Worm (Caenorhabditis elegans) whole organism, mixed stage, embryonic: ENCODE measurements around the gene Y57A10A.2.

Experiments used
- M03D4.4 ChIP-seq: sonication (generic microtip); optimal IDR thresholded peaks from 2 replicates; lab custom pipeline; 2017; ENCODE audit warnings: mild to moderate bottlenecking, missing genetic modification characterization, missing compliant biosample characterization
- bed-3 ChIP-seq: fragments of 200-800 bp; sonication (Bioruptor generic); optimal IDR thresholded peaks from 3 replicates; lab custom pipeline; 2018; ENCODE audit warnings: mild to moderate bottlenecking, missing genetic modification characterization, moderate library complexity, missing compliant biosample characterization
- ceh-39 ChIP-seq: fragments of 150-350 bp; optimal IDR thresholded peaks from 2 replicates; lab custom pipeline; 2014; ENCODE audit warnings: missing biosample characterization, missing genetic modification characterization
- ceh-43 ChIP-seq: fragments of 200-800 bp; sonication (Bioruptor generic); optimal IDR thresholded peaks from 2 replicates; lab custom pipeline; 2018; ENCODE audit warnings: mild to moderate bottlenecking, missing genetic modification characterization, moderate library complexity, missing compliant biosample characterization
- ceh-83 ChIP-seq: fragments of 200-800 bp; sonication (Bioruptor generic); optimal IDR thresholded peaks from 2 replicates; lab custom pipeline; 2018; ENCODE audit warnings: mild to moderate bottlenecking, missing genetic modification characterization, missing compliant biosample characterization
- cnd-1 ChIP-seq: fragments of 200-800 bp; sonication (Bioruptor generic); optimal IDR thresholded peaks from 2 replicates; lab custom pipeline; 2018; ENCODE audit warnings: mild to moderate bottlenecking, missing genetic modification characterization, missing compliant biosample characterization
- drap-1 ChIP-seq: fragments of 200-800 bp; sonication (Bioruptor generic); optimal IDR thresholded peaks from 3 replicates; lab custom pipeline; 2018; ENCODE audit warnings: mild to moderate bottlenecking, missing genetic modification characterization, missing compliant biosample characterization
- elt-1 ChIP-seq: sonication (generic microtip); optimal IDR thresholded peaks from 2 replicates; lab custom pipeline; 2017; ENCODE audit warnings: missing genetic modification characterization, mild to moderate bottlenecking, missing compliant biosample characterization, antibody characterized with exemption, moderate library complexity, borderline replicate concordance; ENCODE audit not compliant: insufficient read depth
- flh-1 ChIP-seq: fragments of 200-800 bp; sonication (Bioruptor generic); optimal IDR thresholded peaks from 2 replicates; lab custom pipeline; 2018; ENCODE audit warnings: mild to moderate bottlenecking, missing genetic modification characterization, moderate library complexity, missing compliant biosample characterization
- ham-2 ChIP-seq: fragments of 200-800 bp; sonication (Bioruptor generic); optimal IDR thresholded peaks from 2 replicates; lab custom pipeline; 2018; ENCODE audit warnings: mild to moderate bottlenecking, missing genetic modification characterization, missing compliant biosample characterization
- hlh-1 ChIP-seq: fragments of 150-350 bp; optimal IDR thresholded peaks from 2 replicates; lab custom pipeline; 2014; ENCODE audit warnings: missing biosample characterization, missing genetic modification reagents, missing genetic modification characterization
- lin-13 ChIP-seq: fragments of 150-350 bp; optimal IDR thresholded peaks from 2 replicates; lab custom pipeline; 2014; ENCODE audit warnings: missing biosample characterization, missing genetic modification characterization
- lin-32 ChIP-seq: fragments of 200-800 bp; sonication (Bioruptor generic); optimal IDR thresholded peaks from 2 replicates; lab custom pipeline; 2018; ENCODE audit warnings: mild to moderate bottlenecking, missing genetic modification characterization, missing compliant biosample characterization
- lsy-2 ChIP-seq: fragments of 150-350 bp; optimal IDR thresholded peaks from 2 replicates; lab custom pipeline; 2014; ENCODE audit warnings: missing biosample characterization, missing genetic modification characterization
- mep-1 ChIP-seq: fragments of 150-350 bp; optimal IDR thresholded peaks from 2 replicates; lab custom pipeline; 2017; ENCODE audit warnings: missing biosample characterization, missing genetic modification reagents, missing genetic modification characterization, inconsistent platforms
- mls-2 ChIP-seq: sonication (generic microtip); optimal IDR thresholded peaks from 2 replicates; lab custom pipeline; 2016; ENCODE audit warnings: mild to moderate bottlenecking, missing genetic modification characterization, moderate library complexity, missing compliant biosample characterization
- nhr-12 ChIP-seq: fragments of 150-350 bp; optimal IDR thresholded peaks from 2 replicates; lab custom pipeline; 2014; ENCODE audit warnings: missing biosample characterization, missing genetic modification characterization
- nhr-2 ChIP-seq: fragments of 150-350 bp; optimal IDR thresholded peaks from 2 replicates; lab custom pipeline; 2014; ENCODE audit warnings: missing biosample characterization, missing genetic modification characterization
- nhr-237 ChIP-seq: fragments of 150-350 bp; optimal IDR thresholded peaks from 2 replicates; lab custom pipeline; 2014; ENCODE audit warnings: missing biosample characterization, missing genetic modification characterization
- nhr-28 ChIP-seq: fragments of 150-350 bp; optimal IDR thresholded peaks from 2 replicates; lab custom pipeline; 2014; ENCODE audit warnings: missing biosample characterization, missing genetic modification characterization
- nhr-76 ChIP-seq: sonication (generic microtip); optimal IDR thresholded peaks from 2 replicates; lab custom pipeline; 2017; ENCODE audit warnings: missing biosample characterization, missing genetic modification characterization
- pha-4 ChIP-seq: fragments of 150-350 bp; optimal IDR thresholded peaks from 2 replicates; lab custom pipeline; 2018; ENCODE audit warnings: missing biosample characterization, missing genetic modification reagents, missing genetic modification characterization
- sem-2 ChIP-seq: fragments of 200-800 bp; sonication (Bioruptor generic); optimal IDR thresholded peaks from 2 replicates; lab custom pipeline; 2018; ENCODE audit warnings: mild to moderate bottlenecking, missing genetic modification characterization, missing compliant biosample characterization
- snpc-4 ChIP-seq: fragments of 150-350 bp; optimal IDR thresholded peaks from 2 replicates; lab custom pipeline; 2014; ENCODE audit warnings: missing biosample characterization, missing genetic modification characterization
- sptf-1 ChIP-seq: sonication (generic microtip); optimal IDR thresholded peaks from 2 replicates; lab custom pipeline; 2017; ENCODE audit warnings: mild to moderate bottlenecking, missing genetic modification characterization, moderate library complexity, missing compliant biosample characterization
- tbx-8 ChIP-seq: fragments of 200-800 bp; sonication (Bioruptor generic); optimal IDR thresholded peaks from 2 replicates; lab custom pipeline; 2018; ENCODE audit warnings: mild to moderate bottlenecking, missing genetic modification characterization, moderate library complexity, missing compliant biosample characterization
- unc-120 ChIP-seq: sonication (generic microtip); optimal IDR thresholded peaks from 2 replicates; lab custom pipeline; 2017; ENCODE audit warnings: missing genetic modification characterization, missing compliant biosample characterization; ENCODE audit not compliant: poor library complexity, severe bottlenecking
- unc-39 ChIP-seq: fragments of 150-350 bp; optimal IDR thresholded peaks from 2 replicates; lab custom pipeline; 2014; ENCODE audit warnings: missing biosample characterization, missing genetic modification characterization
- unc-62 ChIP-seq: fragments of 150-350 bp; optimal IDR thresholded peaks from 2 replicates; lab custom pipeline; 2014; ENCODE audit warnings: missing biosample characterization, missing genetic modification reagents, missing genetic modification characterization
- zip-8 ChIP-seq: fragments of 150-350 bp; optimal IDR thresholded peaks from 2 replicates; lab custom pipeline; 2014; ENCODE audit warnings: missing biosample characterization, missing genetic modification characterization
- ztf-11 ChIP-seq: fragments of 150-350 bp; optimal IDR thresholded peaks from 2 replicates; lab custom pipeline; 2014; ENCODE audit warnings: missing biosample characterization, missing genetic modification characterization

The Y57A10A.2 gene

DNA sequence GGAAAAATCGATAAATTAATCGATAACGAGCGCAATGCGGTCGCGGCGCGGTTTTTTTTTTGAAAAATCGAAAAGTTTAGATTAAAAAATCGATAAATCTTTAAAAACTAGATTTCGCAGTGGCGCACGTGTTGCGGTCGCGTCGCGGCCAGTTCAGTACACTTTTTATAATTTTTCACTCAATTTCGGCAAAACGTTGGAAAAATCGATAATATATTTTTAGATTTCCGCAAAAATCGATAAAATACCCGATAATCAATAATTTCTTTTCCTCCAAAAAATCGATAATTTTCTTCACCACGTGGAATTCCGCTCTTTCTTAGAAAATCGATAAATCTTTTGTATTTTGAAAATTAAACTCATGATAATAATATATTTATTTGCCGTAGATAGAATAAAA, 29.1 kb downstream of the Y57A10A.2 start:
- TF ChIP-seq hlh-1 (tag; lab: Kevin White, UChicago) (no peak), elt-1 (tag; lab: Kevin White, UChicago) (no peak), ceh-83 (GFP tag; lab: Kevin White, UChicago) (no peak), tbx-8 (no peak), lin-13 (tag; lab: Kevin White, UChicago) (no peak), sptf-1 (tag; lab: Kevin White, UChicago) (no peak), ceh-43 (GFP tag; lab: Kevin White, UChicago) (no peak), ceh-39 (tag; lab: Kevin White, UChicago) (no peak), ham-2 (GFP tag; lab: Kevin White, UChicago) (no peak), mep-1 (tag; lab: Kevin White, UChicago) (no peak), mls-2 (tag; lab: Kevin White, UChicago) (no peak), unc-62 (GFP tag; lab: Kevin White, UChicago) (no peak), sem-2 (GFP tag; lab: Kevin White, UChicago) (no peak), lsy-2 (tag; lab: Kevin White, UChicago) (no peak), nhr-12 (tag; lab: Kevin White, UChicago) (no peak)

DNA sequence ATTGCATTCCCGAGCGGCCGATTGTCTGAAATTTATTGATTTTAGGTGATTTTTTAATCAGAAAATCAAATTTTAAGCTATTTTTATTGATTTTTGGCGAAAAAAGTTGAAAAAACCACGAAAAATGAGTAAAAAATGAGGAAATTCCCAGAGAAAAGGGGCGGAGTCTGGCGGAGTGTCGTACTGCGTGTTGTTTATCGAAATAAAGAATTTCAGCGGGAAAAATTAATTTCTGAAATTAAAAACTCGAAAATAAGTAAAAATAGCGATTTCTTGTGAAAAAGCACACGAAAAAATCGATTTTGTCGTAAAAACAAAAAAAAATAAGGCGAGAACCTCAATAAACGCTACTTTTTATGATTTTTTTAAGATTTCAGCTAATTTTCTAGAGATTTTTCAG, 37.4 kb downstream of the Y57A10A.2 start, which contains the start of gene Y57A10A.13:
Y57A10A.13 (minus strand) TSS at position 46 of the 400 bp plus-strand sequence.
- TF ChIP-seq bed-3 (GFP tag; lab: Kevin White, UChicago) = no peak
- TF ChIP-seq snpc-4 = no peak
- no peak for TF ChIP-seq ceh-83 (GFP tag; lab: Kevin White, UChicago)
- no peak for TF ChIP-seq mep-1 (tag; lab: Kevin White, UChicago)
- TF ChIP-seq pha-4 (tag; lab: Kevin White, UChicago) = no peak
- TF ChIP-seq nhr-237 = no peak
- TF ChIP-seq hlh-1 (tag; lab: Kevin White, UChicago) = no peak
- no peak for TF ChIP-seq lin-13 (tag; lab: Kevin White, UChicago)
- TF ChIP-seq nhr-28 = no peak
- TF ChIP-seq sptf-1 (tag; lab: Kevin White, UChicago) = no peak
- TF ChIP-seq nhr-12 (tag; lab: Kevin White, UChicago) = no peak
- TF ChIP-seq ztf-11 (tag; lab: Kevin White, UChicago) = no peak

DNA sequence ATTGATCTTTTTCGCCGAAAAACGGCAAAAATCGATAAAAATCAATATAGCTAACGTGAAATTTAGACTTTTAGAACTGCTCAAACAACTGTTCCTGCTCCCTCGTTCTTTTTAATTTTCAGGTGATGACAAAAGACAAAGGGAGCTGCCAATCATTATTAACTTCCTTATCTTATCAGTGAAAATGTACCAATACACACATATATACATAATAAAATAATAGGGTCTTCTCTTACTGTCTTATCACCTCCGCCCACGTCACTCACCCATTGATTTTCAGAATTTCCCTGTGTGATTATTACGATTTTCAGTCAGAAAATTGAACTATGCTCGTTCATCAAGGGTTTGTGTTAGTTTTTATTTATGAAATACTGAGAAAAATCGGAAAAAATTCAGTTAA, 38.3 kb downstream of the Y57A10A.2 start, which contains the start of gene Y57A10A.14:
Y57A10A.14 (plus strand) TSS at position 228 of the 400 bp plus-strand sequence.
- TF ChIP-seq ztf-11 (tag; lab: Kevin White, UChicago) (no peak), lin-32 (GFP tag; lab: Kevin White, UChicago) (no peak), elt-1 (tag; lab: Kevin White, UChicago) (no peak), nhr-28 (no peak), nhr-2 (no peak), pha-4 (tag; lab: Kevin White, UChicago) (no peak), ceh-39 (tag; lab: Kevin White, UChicago) (no peak), lin-13 (tag; lab: Kevin White, UChicago) (no peak), drap-1 (GFP tag; lab: Kevin White, UChicago) (no peak), unc-39 (tag; lab: Kevin White, UChicago) (no peak), ceh-83 (GFP tag; lab: Kevin White, UChicago) (no peak), cnd-1 (tag; lab: Kevin White, UChicago) (no peak), ceh-43 (GFP tag; lab: Kevin White, UChicago) (no peak)
- TF ChIP-seq, all 35 proteins: peak for 0

DNA sequence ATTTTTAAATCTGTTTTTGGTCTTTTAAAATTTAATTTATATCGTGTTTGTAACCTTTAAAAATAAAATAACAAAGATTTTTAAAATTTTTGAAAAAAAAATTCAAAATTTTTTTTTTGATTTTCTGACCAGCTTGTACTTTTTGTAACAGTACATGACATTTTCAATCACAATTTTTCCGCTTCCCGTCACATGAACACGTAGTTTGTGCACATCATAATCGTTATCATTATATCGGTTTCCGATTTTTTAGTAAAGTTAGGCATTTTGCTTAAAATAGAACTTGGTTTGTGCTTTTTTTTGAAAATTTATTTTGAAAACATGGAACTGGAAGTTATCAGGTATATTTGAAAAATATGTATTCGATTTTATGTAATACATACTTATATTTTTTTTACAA, 39.3 kb downstream of the Y57A10A.2 start:
- TF ChIP-seq hlh-1 (tag; lab: Kevin White, UChicago) (no peak), unc-39 (tag; lab: Kevin White, UChicago) (no peak), nhr-12 (tag; lab: Kevin White, UChicago) (no peak), mls-2 (tag; lab: Kevin White, UChicago) (no peak), nhr-76 (tag; lab: Kevin White, UChicago) (no peak), zip-8 (tag; lab: Kevin White, UChicago) (no peak), cnd-1 (tag; lab: Kevin White, UChicago) (no peak), sem-2 (GFP tag; lab: Kevin White, UChicago) (no peak), sptf-1 (tag; lab: Kevin White, UChicago) (no peak), elt-1 (tag; lab: Kevin White, UChicago) (no peak), M03D4.4 (tag; lab: Kevin White, UChicago) (no peak), unc-120 (tag; lab: Kevin White, UChicago) (no peak), snpc-4 (no peak), lsy-2 (tag; lab: Kevin White, UChicago) (no peak), flh-1 (no peak), ceh-39 (tag; lab: Kevin White, UChicago) (no peak)
- TF ChIP-seq, all 35 proteins: peak for 0
